Worm (Caenorhabditis elegans): ENCODE data around the gene F39H12.3.

F39H12.3 gene

ce11 chrX:817984-818383 is 23.3 kb downstream of the F39H12.3 start:
- TF ChIP-seq snpc-1.2 (GFP tag; IDR thresholded peaks at IDR 0.05) (no peak), aha-1 (tag) (peak; percentile 83), unc-62 (GFP tag; optimal IDR thresholded peaks at IDR 0.05 in 1 of 2) (peak in 1 of 2 experiments; percentile 64), unc-62 (tag; optimal IDR thresholded peaks at IDR 0.05) (no peak)

ce11 chrX:815929-816328 is 25.4 kb downstream of the F39H12.3 start, which contains the start of gene ifd-2:
ifd-2 (minus strand) TSS chrX:815929.
- TF ChIP-seq aly-2 (tag; optimal IDR thresholded peaks at IDR 0.05), result no peak
- no peak for TF ChIP-seq ceh-82 (tag; optimal IDR thresholded peaks at IDR 0.05)
- TF ChIP-seq nhr-41 (GFP tag; IDR thresholded peaks at IDR 0.05), result no peak
- no peak for TF ChIP-seq F49E8.2 (tag; optimal IDR thresholded peaks at IDR 0.05; ENCODE audit: borderline replicate concordance)
- no peak for TF ChIP-seq zag-1 (tag; optimal IDR thresholded peaks at IDR 0.05)
- TF ChIP-seq mdl-1 (tag; optimal IDR thresholded peaks at IDR 0.05), result no peak
- TF ChIP-seq nhr-102 (tag; optimal IDR thresholded peaks at IDR 0.05), result peak; percentile 12
- peak; percentile 73 for TF ChIP-seq php-3 (GFP tag; IDR thresholded peaks at IDR 0.05)
- TF ChIP-seq Y48G9A.11 (GFP tag; IDR thresholded peaks at IDR 0.05), result no peak
- TF ChIP-seq F44E2.7 (GFP tag; IDR thresholded peaks at IDR 0.05), result no peak
- TF ChIP-seq hlh-11 (tag; optimal IDR thresholded peaks at IDR 0.05), result peak; percentile 48
- TF ChIP-seq dpl-1 (GFP tag; optimal IDR thresholded peaks at IDR 0.05), result no peak
- TF ChIP-seq dve-1 (tag; optimal IDR thresholded peaks at IDR 0.05; ENCODE audit: insufficient read depth), result peak; percentile 54
- TF ChIP-seq daf-16 (GFP tag; optimal IDR thresholded peaks at IDR 0.05), result no peak
- peak; percentile 55 for TF ChIP-seq daf-16 (tag; optimal IDR thresholded peaks at IDR 0.05)
- TF ChIP-seq unc-62 (GFP tag; optimal IDR thresholded peaks at IDR 0.05 in 1 of 2), result no peak
- TF ChIP-seq unc-62 (tag; optimal IDR thresholded peaks at IDR 0.05), result no peak
- no peak for TF ChIP-seq mxl-3 (GFP tag; optimal IDR thresholded peaks at IDR 0.05)
- no peak for TF ChIP-seq dmd-9 (GFP tag; IDR thresholded peaks at IDR 0.05)
- no peak for TF ChIP-seq F37D6.2 (tag; optimal IDR thresholded peaks at IDR 0.05)
- TF ChIP-seq pqm-1 (tag; optimal IDR thresholded peaks at IDR 0.05), result peak; percentile 87
- no peak for TF ChIP-seq madf-9 (GFP tag; conservative IDR thresholded peaks at IDR 0.05)
- no peak for TF ChIP-seq hif-1 (tag; optimal IDR thresholded peaks at IDR 0.05)
- no peak for TF ChIP-seq lim-7 (GFP tag; IDR thresholded peaks at IDR 0.05)
- peak; percentile 70; the same call in 1 of the 2 replicates for TF ChIP-seq tra-1 (GFP tag; IDR thresholded peaks at IDR 0.05)
- no peak for TF ChIP-seq sdz-12 (GFP tag; optimal IDR thresholded peaks at IDR 0.05)
- peak; percentile 1 for TF ChIP-seq mes-2 (tag; optimal IDR thresholded peaks at IDR 0.05; ENCODE audit: poor library complexity, severe bottlenecking)
- TF ChIP-seq dmd-6 (GFP tag; IDR thresholded peaks at IDR 0.05), result peak; percentile 69
- peak; percentile 53 for TF ChIP-seq nhr-28 (tag; optimal IDR thresholded peaks at IDR 0.05)
- no peak for TF ChIP-seq lin-39 (tag; optimal IDR thresholded peaks at IDR 0.05)

- TF ChIP-seq ama-1 (optimal IDR thresholded peaks at IDR 0.05) (no peak), daf-16 (GFP tag; optimal IDR thresholded peaks at IDR 0.05) (no peak), daf-16 (tag; optimal IDR thresholded peaks at IDR 0.05) (peak; percentile 42)
Measured at ce11 chrX:813063-813462, 28.2 kb downstream of the F39H12.3 start, which contains the start of gene F25E2.3. F25E2.3 (minus strand) TSS chrX:813163.

- TF ChIP-seq Y105C5A.15 (GFP tag; IDR thresholded peaks at IDR 0.05), result no peak
- no peak for TF ChIP-seq fos-1 (tag; optimal IDR thresholded peaks at IDR 0.05)
- no peak for TF ChIP-seq daf-12 (tag; optimal IDR thresholded peaks at IDR 0.05)
- no peak for TF ChIP-seq spr-1 (tag; optimal IDR thresholded peaks at IDR 0.05)
- TF ChIP-seq nhr-77 (tag; optimal IDR thresholded peaks at IDR 0.05), result no peak
- no peak for TF ChIP-seq arid-1 (GFP tag; conservative IDR thresholded peaks at IDR 0.05)
- TF ChIP-seq gei-8 (GFP tag; optimal IDR thresholded peaks at IDR 0.05), result no peak
- TF ChIP-seq lim-7 (GFP tag; IDR thresholded peaks at IDR 0.05), result no peak
- TF ChIP-seq madf-5 (GFP tag; IDR thresholded peaks at IDR 0.05), result no peak
- TF ChIP-seq unc-62 (GFP tag; optimal IDR thresholded peaks at IDR 0.05 in 1 of 2), result no peak
- no peak for TF ChIP-seq unc-62 (tag; optimal IDR thresholded peaks at IDR 0.05)
- no peak for TF ChIP-seq ces-1 (GFP tag; optimal IDR thresholded peaks at IDR 0.05)
- no peak for TF ChIP-seq dve-1 (tag; optimal IDR thresholded peaks at IDR 0.05; ENCODE audit: insufficient read depth)
- TF ChIP-seq mes-2 (tag; optimal IDR thresholded peaks at IDR 0.05; ENCODE audit: poor library complexity, severe bottlenecking), result peak; percentile 6
- no peak for TF ChIP-seq Y5F2A.4 (GFP tag; optimal IDR thresholded peaks at IDR 0.05)
- no peak for TF ChIP-seq egl-27 (tag; optimal IDR thresholded peaks at IDR 0.05)
- no peak for TF ChIP-seq dpl-1 (GFP tag; optimal IDR thresholded peaks at IDR 0.05)
- TF ChIP-seq zip-11 (GFP tag; IDR thresholded peaks at IDR 0.05), result no peak
- no peak for TF ChIP-seq snpc-4 (tag; optimal IDR thresholded peaks at IDR 0.05)
- TF ChIP-seq mxl-2 (GFP tag; conservative IDR thresholded peaks at IDR 0.05), result no peak
- no peak for TF ChIP-seq unc-130 (GFP tag; optimal IDR thresholded peaks at IDR 0.05)
Measured at ce11 chrX:812264-812663, 29.0 kb downstream of the F39H12.3 start.

Data from whole organism, L4 larva.